Fruit fly (Drosophila melanogaster) Kc167 (cell line): ENCODE results near the gene Mo25.

Experiments used
- Sin3A ChIP-seq: fragments of >200 bp; optimal IDR thresholded peaks from 2 replicates; lab custom pipeline; 2018; ENCODE audit warnings: missing external identifiers
- insv ChIP-seq: fragments of >200 bp; optimal IDR thresholded peaks from 3 replicates; lab custom pipeline; 2018; ENCODE audit warnings: missing external identifiers

DNA sequence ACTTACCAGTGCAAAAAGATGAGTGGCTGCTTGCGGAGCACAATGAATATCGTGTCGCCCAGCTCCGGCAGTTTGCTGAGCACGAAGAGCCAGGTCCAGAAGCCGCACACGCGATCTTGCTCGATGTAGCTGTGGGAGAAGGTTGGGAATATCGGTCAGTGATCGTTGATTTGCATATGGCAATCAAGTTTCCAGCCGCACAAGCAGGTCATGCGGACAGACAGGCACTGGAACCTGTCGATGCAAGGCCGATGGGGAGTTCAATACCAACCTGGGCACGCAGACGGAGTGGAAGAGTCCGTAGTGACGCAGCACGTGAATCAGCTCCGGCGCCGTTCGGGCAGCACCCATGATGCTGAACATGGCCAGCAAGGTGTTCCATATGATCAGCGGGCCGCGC, 35.9 kb upstream of the Mo25 start:
- TF ChIP-seq Sin3A (lab: Kevin White, UChicago) (no peak), insv (no peak)
